Worm (Caenorhabditis elegans): ENCODE measurements around the gene C29F5.8.

The C29F5.8 gene

ce11 chrII:6269805-6270414 lies 36.3 kb upstream of the C29F5.8 start, which contains the start of gene F13H8.2 (continued):
- TF ChIP-seq ceh-100 (GFP tag; IDR thresholded peaks at IDR 0.05) (peak; percentile 98), nhr-90 (tag; optimal IDR thresholded peaks at IDR 0.05) (no peak), madf-8 (GFP tag; conservative IDR thresholded peaks at IDR 0.05) (peak; percentile 68), F57A8.1 (GFP tag; optimal IDR thresholded peaks at IDR 0.05) (no peak), hsf-1 (GFP tag; IDR thresholded peaks at IDR 0.05) (peak; percentile 37; the same call in 1 of the 2 replicates), dpff-1 (tag; optimal IDR thresholded peaks at IDR 0.05) (no peak), mxl-1 (tag; optimal IDR thresholded peaks at IDR 0.05) (no peak), aptf-3 (GFP tag; IDR thresholded peaks at IDR 0.05) (no peak), Y67H2A.10 (GFP tag; conservative IDR thresholded peaks at IDR 0.05) (no peak), snpc-3.4 (tag; optimal IDR thresholded peaks at IDR 0.05) (no peak), hmg-1.2 (GFP tag; IDR thresholded peaks at IDR 0.05) (peak; percentile 63), Y79H2A.3 (GFP tag; conservative IDR thresholded peaks at IDR 0.05) (no peak), F22D6.2 (tag; optimal IDR thresholded peaks at IDR 0.05) (no peak), ztf-25 (GFP tag; IDR thresholded peaks at IDR 0.05) (peak; percentile 76; the same call in 1 of the 2 replicates), athp-1 (tag; optimal IDR thresholded peaks at IDR 0.05) (no peak), lag-1 (GFP tag; IDR thresholded peaks at IDR 0.05) (no peak), lin-54 (GFP tag; optimal IDR thresholded peaks at IDR 0.05) (peak; percentile 96), F37B4.10 (GFP tag; IDR thresholded peaks at IDR 0.05) (no peak), die-1 (tag; optimal IDR thresholded peaks at IDR 0.05) (no peak), lin-40 (tag; optimal IDR thresholded peaks at IDR 0.05) (no peak), madf-10 (tag; optimal IDR thresholded peaks at IDR 0.05) (peak; percentile 23), B0035.1 (tag; optimal IDR thresholded peaks at IDR 0.05) (no peak), K12H6.12 (tag; optimal IDR thresholded peaks at IDR 0.05) (peak; percentile 35), ets-4 (GFP tag; optimal IDR thresholded peaks at IDR 0.05) (no peak), ztf-6 (GFP tag; IDR thresholded peaks at IDR 0.05) (peak; percentile 50; the same call in 1 of the 2 replicates), D2030.7 (GFP tag; IDR thresholded peaks at IDR 0.05) (peak; percentile 94), ama-1 (optimal IDR thresholded peaks at IDR 0.05) (no peak), ama-1 (GFP tag; optimal IDR thresholded peaks at IDR 0.05) (no peak), ceh-91 (GFP tag; IDR thresholded peaks at IDR 0.05) (peak; percentile 78), dpl-1 (GFP tag; optimal IDR thresholded peaks at IDR 0.05) (peak; percentile 68), F55B11.4 (tag; optimal IDR thresholded peaks at IDR 0.05; ENCODE audit: borderline replicate concordance, insufficient read depth) (no peak), lir-1 (GFP tag; conservative IDR thresholded peaks at IDR 0.05) (peak; percentile 69), B0336.3 (GFP tag; IDR thresholded peaks at IDR 0.05) (no peak; the same call in 1 of the 2 replicates), let-607 (tag; optimal IDR thresholded peaks at IDR 0.05) (no peak), unc-62 (GFP tag; optimal IDR thresholded peaks at IDR 0.05) (no peak), F39B2.1 (GFP tag; IDR thresholded peaks at IDR 0.05) (no peak), hlh-12 (tag; optimal IDR thresholded peaks at IDR 0.05) (no peak), hrde-1 (tag; optimal IDR thresholded peaks at IDR 0.05; ENCODE audit: borderline replicate concordance) (no peak), Y95B8A.8 (GFP tag; IDR thresholded peaks at IDR 0.05) (peak; percentile 52; the same call in 1 of the 2 replicates), T26A5.8 (tag; optimal IDR thresholded peaks at IDR 0.05) (no peak), nhr-27 (tag; optimal IDR thresholded peaks at IDR 0.05) (no peak), akir-1 (GFP tag; optimal IDR thresholded peaks at IDR 0.05) (no peak), madf-3 (GFP tag; IDR thresholded peaks at IDR 0.05) (0 out of 2 replicates have a peak, but pooled peaks have one; percentile 15), ztf-22 (GFP tag; optimal IDR thresholded peaks at IDR 0.05) (no peak), attf-3 (GFP tag; conservative IDR thresholded peaks at IDR 0.05) (peak; percentile 79), tbp1 (GFP tag; optimal IDR thresholded peaks at IDR 0.05) (peak; percentile 52), aptf-2 (GFP tag; conservative IDR thresholded peaks at IDR 0.05) (peak; percentile 89; the same call in 1 of the 2 replicates), tlf-1 (GFP tag; optimal IDR thresholded peaks at IDR 0.05) (peak; percentile 52)

Measured in whole organism, young adult.